Fruit fly (Drosophila melanogaster) whole organism, embryonic: ENCODE results near the gene meigo.
A peak's percentile ranks its signal among the peaks of the same experiment; 100 is the strongest.

Experiments used
- Abd-B ChIP-seq: fragments of 200-800 bp; sonication (Bioruptor generic); optimal IDR thresholded peaks from 2 replicates; lab custom pipeline; 2018; ENCODE audit warnings: missing biosample characterization, mild to moderate bottlenecking, missing genetic modification characterization, moderate library complexity
- Awh ChIP-seq: fragments of 200-800 bp; sonication (Bioruptor generic); IDR thresholded peaks from 2 replicates; pipeline ENCODE4, ENCODE4 v1.3.6; 2022; ENCODE audit warnings: missing biosample characterization, missing genetic modification characterization
- CG11085 ChIP-seq: fragments of 200-800 bp; sonication (Bioruptor generic); IDR thresholded peaks from 2 replicates; pipeline ENCODE4 v1.3.6; 2022; ENCODE audit warnings: missing biosample characterization, missing genetic modification characterization
- CG11247 ChIP-seq: fragments of 200-800 bp; sonication (Bioruptor generic); IDR thresholded peaks from 2 replicates; pipeline ENCODE4 v1.3.6; 2022; ENCODE audit warnings: missing biosample characterization, missing genetic modification characterization
- CG11456 ChIP-seq: fragments of 200-800 bp; sonication (Bioruptor generic); IDR thresholded peaks from 3 replicates; pipeline ENCODE4 v1.3.6; 2022; ENCODE audit warnings: missing biosample characterization, missing genetic modification characterization
- CG12071 ChIP-seq: fragments of 200-800 bp; sonication (Bioruptor generic); optimal IDR thresholded peaks from 3 replicates; lab custom pipeline; 2018; ENCODE audit warnings: missing biosample characterization, mild to moderate bottlenecking, missing genetic modification characterization
- CG12299 ChIP-seq: fragments of 200-800 bp; sonication (Bioruptor generic); optimal IDR thresholded peaks from 2 replicates; lab custom pipeline; 2018; ENCODE audit warnings: missing biosample characterization, mild to moderate bottlenecking, missing genetic modification characterization
- CG13287 ChIP-seq: fragments of 200-800 bp; sonication (Bioruptor generic); IDR thresholded peaks from 2 replicates; pipeline ENCODE4 v1.3.6; 2022; ENCODE audit warnings: missing biosample characterization, missing genetic modification characterization; ENCODE audit not compliant: partially characterized antibody
- CG15479 ChIP-seq: fragments of 200-800 bp; sonication (Bioruptor generic); optimal IDR thresholded peaks from 3 replicates; lab custom pipeline; 2019; ENCODE audit warnings: missing biosample characterization, mild to moderate bottlenecking, missing genetic modification characterization, moderate library complexity
- CG17359 ChIP-seq: fragments of 200-800 bp; sonication (Bioruptor generic); optimal IDR thresholded peaks from 3 replicates; lab custom pipeline; 2018; ENCODE audit warnings: missing biosample characterization, mild to moderate bottlenecking, missing genetic modification characterization, moderate library complexity
- CG17361 ChIP-seq: fragments of 200-800 bp; sonication (Bioruptor generic); IDR thresholded peaks from 3 replicates; pipeline ENCODE4 v1.3.6; 2022; ENCODE audit warnings: missing biosample characterization, missing genetic modification characterization
- CG18011 ChIP-seq: fragments of 200-800 bp; sonication (Bioruptor generic); optimal IDR thresholded peaks from 2 replicates; lab custom pipeline; 2017; ENCODE audit warnings: missing biosample characterization, missing genetic modification characterization, mild to moderate bottlenecking, moderate library complexity, missing genotype
- CG1832 ChIP-seq: fragments of 200-800 bp; sonication (Bioruptor generic); optimal IDR thresholded peaks from 2 replicates; lab custom pipeline; 2017; ENCODE audit warnings: missing biosample characterization, mild to moderate bottlenecking, missing genetic modification characterization, inconsistent platforms
- CG2889 ChIP-seq: fragments of 200-800 bp; sonication (Bioruptor generic); IDR thresholded peaks from 3 replicates; pipeline ENCODE4 v1.3.6; 2022; ENCODE audit warnings: missing biosample characterization, missing genetic modification characterization
- CG32767 ChIP-seq: fragments of 200-800 bp; sonication (Bioruptor generic); IDR thresholded peaks from 2 replicates; pipeline ENCODE4 v1.3.6; 2022; ENCODE audit warnings: missing biosample characterization, missing genetic modification characterization
- CG6654 ChIP-seq: fragments of 200-800 bp; sonication (Bioruptor generic); optimal IDR thresholded peaks from 2 replicates; lab custom pipeline; 2017; ENCODE audit warnings: missing biosample characterization, mild to moderate bottlenecking, missing genetic modification characterization
- CG7556 ChIP-seq: fragments of 200-800 bp; sonication (Bioruptor generic); optimal IDR thresholded peaks from 2 replicates; lab custom pipeline; 2017; ENCODE audit warnings: missing biosample characterization, mild to moderate bottlenecking, missing genetic modification characterization
- CG8290 ChIP-seq, 3 experiments: fragments of 200-800 bp; sonication (Bioruptor generic); optimal IDR thresholded peaks; 2 replicates each; lab custom pipeline; 2016 to 2019; ENCODE audit warnings: missing biosample characterization in 3 of 3, missing genetic modification characterization in 3 of 3, mild to moderate bottlenecking in 2 of 3, moderate library complexity in 1 of 3
- CHES-1-like ChIP-seq: fragments of 200-800 bp; sonication (Bioruptor generic); optimal IDR thresholded peaks from 2 replicates; lab custom pipeline; 2016; ENCODE audit warnings: missing biosample characterization, missing genetic modification characterization
- Chrac-16 ChIP-seq: fragments of 200-800 bp; sonication (Bioruptor generic); optimal IDR thresholded peaks from 3 replicates; lab custom pipeline; 2016; ENCODE audit warnings: missing biosample characterization, missing genetic modification characterization
- Dek ChIP-seq: fragments of 200-800 bp; sonication (Bioruptor generic); optimal IDR thresholded peaks from 3 replicates; lab custom pipeline; 2019; ENCODE audit warnings: missing biosample characterization, mild to moderate bottlenecking, missing genetic modification characterization, moderate library complexity
- Elba2 ChIP-seq: fragments of 200-800 bp; sonication (Bioruptor generic); optimal IDR thresholded peaks from 3 replicates; lab custom pipeline; 2016; ENCODE audit warnings: missing biosample characterization, missing genetic modification characterization
- Fer1 ChIP-seq: fragments of 200-800 bp; sonication (Bioruptor generic); optimal IDR thresholded peaks from 2 replicates; lab custom pipeline; 2017; ENCODE audit warnings: missing biosample characterization, mild to moderate bottlenecking, missing genetic modification characterization
- HLH4C ChIP-seq: fragments of 200-800 bp; sonication (Bioruptor generic); IDR thresholded peaks from 3 replicates; pipeline ENCODE4 v1.3.6; 2022; ENCODE audit warnings: missing biosample characterization, missing genetic modification characterization; ENCODE audit not compliant: partially characterized antibody
- HLH54F ChIP-seq: fragments of 200-800 bp; sonication (Bioruptor generic); optimal IDR thresholded peaks from 3 replicates; lab custom pipeline; 2016; ENCODE audit warnings: missing biosample characterization, missing genetic modification characterization
- HmgZ ChIP-seq: fragments of 200-800 bp; sonication (Bioruptor generic); optimal IDR thresholded peaks from 2 replicates; lab custom pipeline; 2018; ENCODE audit warnings: missing biosample characterization, mild to moderate bottlenecking, missing genetic modification characterization
- MTF-1 ChIP-seq: fragments of 200-800 bp; sonication (Bioruptor generic); optimal IDR thresholded peaks from 2 replicates; lab custom pipeline; 2018; ENCODE audit warnings: missing biosample characterization, mild to moderate bottlenecking, missing genetic modification characterization, borderline replicate concordance
- Neu2 ChIP-seq: fragments of 200-800 bp; sonication (Bioruptor generic); optimal IDR thresholded peaks from 3 replicates; lab custom pipeline; 2016; ENCODE audit warnings: missing biosample characterization, missing genetic modification characterization, borderline replicate concordance
- Sox100B ChIP-seq: fragments of 200-800 bp; sonication (Bioruptor generic); optimal IDR thresholded peaks from 3 replicates; lab custom pipeline; 2018; ENCODE audit warnings: missing biosample characterization, mild to moderate bottlenecking, missing genetic modification characterization
- YL-1 ChIP-seq: fragments of 200-800 bp; sonication (Bioruptor generic); optimal IDR thresholded peaks from 3 replicates; lab custom pipeline; 2017; ENCODE audit warnings: missing biosample characterization, mild to moderate bottlenecking, missing genetic modification characterization
- ac ChIP-seq: fragments of 200-800 bp; sonication (Bioruptor generic); optimal IDR thresholded peaks from 3 replicates; lab custom pipeline; 2017; ENCODE audit warnings: missing biosample characterization, mild to moderate bottlenecking, missing genetic modification characterization
- caup ChIP-seq: fragments of 200-800 bp; sonication (Bioruptor generic); optimal IDR thresholded peaks from 3 replicates; lab custom pipeline; 2017; ENCODE audit warnings: missing biosample characterization, mild to moderate bottlenecking, missing genetic modification characterization, moderate library complexity; ENCODE audit not compliant: severe bottlenecking
- fd3F ChIP-seq: fragments of 200-800 bp; sonication (Bioruptor generic); optimal IDR thresholded peaks from 2 replicates; lab custom pipeline; 2018; ENCODE audit warnings: missing biosample characterization, mild to moderate bottlenecking, missing genetic modification characterization, moderate library complexity
- fd64A ChIP-seq: fragments of 200-800 bp; sonication (Bioruptor generic); optimal IDR thresholded peaks from 3 replicates; lab custom pipeline; 2018; ENCODE audit warnings: missing biosample characterization, mild to moderate bottlenecking, missing genetic modification characterization
- grn ChIP-seq: fragments of 200-800 bp; sonication (Bioruptor generic); optimal IDR thresholded peaks from 3 replicates; lab custom pipeline; 2017; ENCODE audit warnings: missing biosample characterization, missing genetic modification characterization
- hth ChIP-seq: fragments of >200 bp; optimal IDR thresholded peaks from 2 replicates; lab custom pipeline; 2017; ENCODE audit warnings: inconsistent platforms
- klu ChIP-seq: fragments of 200-800 bp; sonication (Bioruptor generic); IDR thresholded peaks from 2 replicates; pipeline ENCODE4 v1.3.6; 2022; ENCODE audit warnings: missing biosample characterization, missing genetic modification characterization
- knrl ChIP-seq: fragments of 200-800 bp; sonication (Bioruptor generic); IDR thresholded peaks from 3 replicates; pipeline ENCODE4 v1.3.6; 2022; ENCODE audit warnings: missing biosample characterization, missing genetic modification characterization; ENCODE audit not compliant: partially characterized antibody
- oc ChIP-seq: fragments of 200-800 bp; sonication (Bioruptor generic); optimal IDR thresholded peaks from 2 replicates; lab custom pipeline; 2018; ENCODE audit warnings: missing biosample characterization, mild to moderate bottlenecking, missing genetic modification characterization, moderate library complexity
- p53 ChIP-seq: fragments of 200-800 bp; sonication (Bioruptor generic); optimal IDR thresholded peaks from 2 replicates; lab custom pipeline; 2016; ENCODE audit warnings: missing biosample characterization, missing genetic modification characterization
- pzg ChIP-seq: fragments of 200-800 bp; sonication (Bioruptor generic); optimal IDR thresholded peaks from 3 replicates; lab custom pipeline; 2018; ENCODE audit warnings: missing biosample characterization, mild to moderate bottlenecking, missing genetic modification characterization, moderate library complexity
- run ChIP-seq: fragments of 200-800 bp; sonication (Bioruptor generic); optimal IDR thresholded peaks from 3 replicates; lab custom pipeline; 2018; ENCODE audit warnings: missing biosample characterization, mild to moderate bottlenecking, missing genetic modification characterization
- salm ChIP-seq: fragments of 200-800 bp; sonication (Bioruptor generic); optimal IDR thresholded peaks from 2 replicates; lab custom pipeline; 2018; ENCODE audit warnings: missing biosample characterization, mild to moderate bottlenecking, missing genetic modification characterization
- shn ChIP-seq: fragments of 200-800 bp; sonication (Bioruptor generic); optimal IDR thresholded peaks from 3 replicates; lab custom pipeline; 2016; ENCODE audit warnings: missing biosample characterization, missing genetic modification characterization
- sim ChIP-seq: fragments of 200-800 bp; sonication (Bioruptor generic); IDR thresholded peaks from 2 replicates; pipeline ENCODE4 v1.3.6; 2022; ENCODE audit warnings: missing biosample characterization, missing genetic modification characterization
- slbo ChIP-seq: fragments of 200-800 bp; sonication (Bioruptor generic); IDR thresholded peaks from 2 replicates; pipeline ENCODE4 v1.3.6; 2022; ENCODE audit warnings: missing biosample characterization, missing genetic modification characterization
- slp2 ChIP-seq: fragments of 200-800 bp; sonication (Bioruptor generic); optimal IDR thresholded peaks from 2 replicates; lab custom pipeline; 2016; ENCODE audit warnings: missing biosample characterization, missing genetic modification characterization
- tap ChIP-seq: fragments of 200-800 bp; optimal IDR thresholded peaks from 3 replicates; lab custom pipeline; 2019; ENCODE audit warnings: missing biosample characterization, mild to moderate bottlenecking, missing genetic modification characterization, moderate library complexity
- wor ChIP-seq: fragments of 200-800 bp; sonication (Bioruptor generic); IDR thresholded peaks from 2 replicates; pipeline ENCODE4 v1.3.6; 2022; ENCODE audit warnings: missing biosample characterization, missing genetic modification characterization

meigo gene

dm6 chr3R:21097631-21098117 lies 40.4 kb upstream of the meigo start, which contains the start of gene RhoGAP93B (continued):
- peak; percentile 8 for TF ChIP-seq salm (tag; lab: Kevin White, UChicago)
- TF ChIP-seq CG6654 (GFP tag; lab: Kevin White, UChicago): peak; percentile 32
- peak; percentile 55 for TF ChIP-seq Elba2 (GFP tag; lab: Kevin White, UChicago)
- peak; percentile 84 for TF ChIP-seq CG17361 (GFP tag; lab: Robert Waterston, UW)
- peak; percentile 88 for TF ChIP-seq Fer1 (GFP tag; lab: Kevin White, UChicago)
- peak; percentile 91 for TF ChIP-seq YL-1 (GFP tag; lab: Kevin White, UChicago)
- TF ChIP-seq slp2: peak; percentile 77
- peak; percentile 64 for TF ChIP-seq MTF-1
- peak; percentile 94 for TF ChIP-seq CG11456
- TF ChIP-seq CG7556 (GFP tag; lab: Kevin White, UChicago): peak; percentile 57
- TF ChIP-seq ac: no peak
- peak; percentile 84 for TF ChIP-seq klu (GFP tag; lab: Robert Waterston, UW)
- peak; percentile 45 for TF ChIP-seq fd3F (GFP tag; lab: Kevin White, UChicago)
- peak; percentile 94 for TF ChIP-seq pzg (GFP tag; lab: Kevin White, UChicago)
- TF ChIP-seq grn (GFP tag; lab: Kevin White, UChicago): peak; percentile 33
- TF ChIP-seq wor (GFP tag; lab: Robert Waterston, UW): peak; percentile 75
- TF ChIP-seq CG13287: peak; percentile 100
- TF ChIP-seq CG11247: peak; percentile 89
- TF ChIP-seq CG12071 (GFP tag; lab: Kevin White, UChicago): no peak
- peak; percentile 78 for TF ChIP-seq CG18011
- TF ChIP-seq Chrac-16: peak; percentile 73
- TF ChIP-seq HLH4C (GFP tag; lab: Robert Waterston, UW): peak; percentile 100
- peak; percentile 56 for TF ChIP-seq p53 (GFP tag; lab: Kevin White, UChicago)
- TF ChIP-seq fd64A (GFP tag; lab: Kevin White, UChicago): peak; percentile 22
- no peak for TF ChIP-seq hth (lab: Kevin White, UChicago)
- TF ChIP-seq Neu2: peak; percentile 63
- peak; percentile 93 for TF ChIP-seq shn (GFP tag; lab: Kevin White, UChicago)
- TF ChIP-seq sim (GFP tag; lab: Robert Waterston, UW): 0 out of 2 replicates have a peak, but pooled peaks have one; percentile 26
- peak; percentile 67 for TF ChIP-seq Dek (tag; lab: Kevin White, UChicago)
- peak; percentile 95 for TF ChIP-seq CHES-1-like (GFP tag; lab: Kevin White, UChicago)
- TF ChIP-seq tap (tag; lab: Kevin White, UChicago): no peak
- no peak for TF ChIP-seq CG1832 (GFP tag; lab: Kevin White, UChicago)
- peak; percentile 80; the same call in 1 of the 2 replicates for TF ChIP-seq CG32767 (GFP tag; lab: Robert Waterston, UW)
- TF ChIP-seq CG12299: peak; percentile 83
- TF ChIP-seq CG2889 (GFP tag; lab: Robert Waterston, UW): peak; percentile 74; the same call in 2 of the 3 replicates
- TF ChIP-seq CG17359 (tag; lab: Kevin White, UChicago): peak; percentile 86
- TF ChIP-seq CG8290 (GFP tag; optimal IDR thresholded peaks at IDR 0.05; lab: Kevin White, UChicago): peak; percentile 76
- peak in 1 of 2 experiments; percentile 13 for TF ChIP-seq CG8290 (tag; optimal IDR thresholded peaks at IDR 0.05; lab: Kevin White, UChicago)
- peak; percentile 85 for TF ChIP-seq caup
- peak; percentile 89 for TF ChIP-seq Awh (GFP tag; lab: Robert Waterston, UW)
- TF ChIP-seq Sox100B (GFP tag; lab: Kevin White, UChicago): no peak
- TF ChIP-seq CG11085 (GFP tag; lab: Robert Waterston, UW): peak; percentile 90
- no peak for TF ChIP-seq oc (tag; lab: Kevin White, UChicago)
- TF ChIP-seq HmgZ (tag; lab: Kevin White, UChicago): peak; percentile 92
- peak; percentile 95 for TF ChIP-seq HLH54F (GFP tag; lab: Kevin White, UChicago)
- peak; percentile 40 for TF ChIP-seq run
- peak; percentile 59 for TF ChIP-seq CG15479 (GFP tag; lab: Kevin White, UChicago)
- TF ChIP-seq Abd-B: peak; percentile 86
- peak; percentile 93 for TF ChIP-seq slbo (GFP tag; lab: Robert Waterston, UW)
- peak; percentile 100 for TF ChIP-seq knrl (GFP tag; lab: Robert Waterston, UW)
